Fruit fly (Drosophila melanogaster): ENCODE measurements around the gene SmydA-8.

Gene SmydA-8

dm6 chrX:2249763-2250162 lies 36.2 kb upstream of the SmydA-8 start, which contains the start of gene crn (continued):
- TF ChIP-seq CG13775 (GFP tag; optimal IDR thresholded peaks at IDR 0.05) (no peak), schlank (tag; optimal IDR thresholded peaks at IDR 0.05) (no peak), zfh1 (GFP tag; IDR thresholded peaks at IDR 0.05) (no peak), bbx (GFP tag; IDR thresholded peaks at IDR 0.05; ENCODE audit: partially characterized antibody) (peak; percentile 68), CG14860 (GFP tag; IDR thresholded peaks at IDR 0.05; ENCODE audit: partially characterized antibody) (peak; percentile 73), tup (GFP tag; optimal IDR thresholded peaks at IDR 0.05) (no peak), CG17568 (GFP tag; optimal IDR thresholded peaks at IDR 0.05) (no peak), Lim3 (GFP tag; IDR thresholded peaks at IDR 0.05) (no peak), Sry-β (GFP tag; optimal IDR thresholded peaks at IDR 0.05) (no peak), CG17361 (GFP tag; IDR thresholded peaks at IDR 0.05) (no peak), crc (GFP tag; optimal IDR thresholded peaks at IDR 0.05) (no peak), Tbp (GFP tag; optimal IDR thresholded peaks at IDR 0.05) (no peak), YL-1 (GFP tag; optimal IDR thresholded peaks at IDR 0.05) (no peak), Camta (GFP tag; optimal IDR thresholded peaks at IDR 0.05) (no peak), Adf1 (GFP tag; IDR thresholded peaks at IDR 0.05) (no peak), NK7.1 (GFP tag; optimal IDR thresholded peaks at IDR 0.05) (no peak), run (tag; optimal IDR thresholded peaks at IDR 0.05) (no peak), BEAF-32 (GFP tag; optimal IDR thresholded peaks at IDR 0.05) (peak; percentile 52), B-H2 (GFP tag; optimal IDR thresholded peaks at IDR 0.05) (no peak), CG31388 (GFP tag; optimal IDR thresholded peaks at IDR 0.05) (no peak), Bdp1 (GFP tag; optimal IDR thresholded peaks at IDR 0.05) (no peak), chm (GFP tag; IDR thresholded peaks at IDR 0.05) (no peak), Bgb (GFP tag; IDR thresholded peaks at IDR 0.05; ENCODE audit: partially characterized antibody) (peak; percentile 58), Scr (GFP tag; IDR thresholded peaks at IDR 0.05; ENCODE audit: partially characterized antibody) (peak; percentile 64), CG4820 (GFP tag; optimal IDR thresholded peaks at IDR 0.05) (no peak), dm (GFP tag; optimal IDR thresholded peaks at IDR 0.05) (no peak), tio (GFP tag; optimal IDR thresholded peaks at IDR 0.05) (no peak), pros (GFP tag; optimal IDR thresholded peaks at IDR 0.05) (no peak), Dfd (GFP tag; optimal IDR thresholded peaks at IDR 0.05) (no peak), CG4730 (GFP tag; IDR thresholded peaks at IDR 0.05) (no peak), inv (GFP tag; IDR thresholded peaks at IDR 0.05; ENCODE audit: partially characterized antibody) (peak; percentile 51; the same call in 1 of the 2 replicates), sug (tag; optimal IDR thresholded peaks at IDR 0.05) (no peak), CG12155 (GFP tag; optimal IDR thresholded peaks at IDR 0.05) (no peak), sim (GFP tag; IDR thresholded peaks at IDR 0.05) (no peak), hth (optimal IDR thresholded peaks at IDR 0.05) (no peak), chinmo (GFP tag; IDR thresholded peaks at IDR 0.05; ENCODE audit: partially characterized antibody) (0 out of 4 replicates have a peak, but pooled peaks have one; percentile 65), CG11085 (GFP tag; IDR thresholded peaks at IDR 0.05) (no peak), CG8765 (GFP tag; IDR thresholded peaks at IDR 0.05) (no peak), Dbx (GFP tag; IDR thresholded peaks at IDR 0.05) (no peak), Ets65A (GFP tag) (no peak), vvl (GFP tag; IDR thresholded peaks at IDR 0.05) (no peak), tna (GFP tag; IDR thresholded peaks at IDR 0.05; ENCODE audit: partially characterized antibody) (peak; percentile 85), nerfin-1 (tag; optimal IDR thresholded peaks at IDR 0.05) (no peak), hkb (optimal IDR thresholded peaks at IDR 0.05) (no peak), hkb (GFP tag; IDR thresholded peaks at IDR 0.05) (no peak), CG14965 (GFP tag; optimal IDR thresholded peaks at IDR 0.05; ENCODE audit: borderline replicate concordance) (no peak), HLH4C (GFP tag; IDR thresholded peaks at IDR 0.05; ENCODE audit: partially characterized antibody) (peak; percentile 81), Trl (optimal IDR thresholded peaks at IDR 0.05) (no peak), Trl (GFP tag; optimal IDR thresholded peaks at IDR 0.05) (no peak), CG4282 (GFP tag; optimal IDR thresholded peaks at IDR 0.05) (no peak), pan (optimal IDR thresholded peaks at IDR 0.05) (no peak), pan (GFP tag; optimal IDR thresholded peaks at IDR 0.05 in 1 of 2, IDR thresholded peaks at IDR 0.05 in 1 of 2) (no peak), E2f2 (GFP tag; IDR thresholded peaks at IDR 0.05) (peak; percentile 34; the same call in 1 of the 2 replicates)
